Fruit fly (Drosophila melanogaster) S2 (cell line): ENCODE results near the gene CG34316.

Source experiments
- CG8478 ChIP-seq: fragments of >200 bp; optimal IDR thresholded peaks from 2 replicates; lab custom pipeline; 2018
- CTCF ChIP-seq, 2 experiments: fragments of >200 bp; optimal IDR thresholded peaks; 2 replicates each; lab custom pipeline; 2018

DNA sequence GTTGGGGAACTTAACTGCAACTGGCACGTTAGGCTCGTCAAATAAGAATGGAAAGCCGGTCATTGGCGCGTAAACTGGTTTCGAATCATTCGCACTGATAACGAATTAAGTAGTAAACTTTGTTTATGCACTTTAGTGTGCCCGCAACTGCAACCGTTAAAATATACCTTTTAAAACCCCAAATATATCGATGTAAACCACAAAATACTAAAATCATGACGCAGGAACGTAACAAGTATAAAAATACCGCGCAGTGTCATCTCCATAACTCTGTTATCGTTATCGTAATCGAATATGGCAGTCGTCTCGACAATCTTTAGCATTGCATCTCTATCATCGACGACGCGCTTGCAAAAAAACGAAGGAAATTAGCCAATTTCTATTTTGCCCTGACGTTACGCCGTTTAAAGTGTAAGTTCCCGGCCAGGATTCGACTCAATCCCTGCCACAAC lies 5.1 kb upstream of the CG34316 start, which contains the start of the genes CG31344 and Caf1-55:
- TF ChIP-seq CG8478, result no peak
- no peak for TF ChIP-seq CTCF (optimal IDR thresholded peaks at IDR 0.05; lab: Kevin White, UChicago)
